Fruit fly (Drosophila melanogaster): ENCODE measurements around the gene Cyp316a1.

- TF ChIP-seq pzg (GFP tag; optimal IDR thresholded peaks at IDR 0.05) = no peak
- TF ChIP-seq Kr (GFP tag; optimal IDR thresholded peaks at IDR 0.05) = no peak
- no peak for TF ChIP-seq Chrac-16 (GFP tag; optimal IDR thresholded peaks at IDR 0.05)
- TF ChIP-seq croc (GFP tag; conservative IDR thresholded peaks at IDR 0.05) = no peak
Observed at dm6 chr3L:7449097-7449496, 42.6 kb upstream of the Cyp316a1 start.
